Worm (Caenorhabditis elegans) whole organism, L4/young adult: ENCODE data around the gene C17G10.10.

Experiments used
- W03F9.2 ChIP-seq: fragments of 150-350 bp; optimal IDR thresholded peaks from 2 replicates; lab custom pipeline; 2014; ENCODE audit warnings: missing biosample characterization, missing genetic modification characterization
- dao-5 ChIP-seq: sonication (generic microtip); optimal IDR thresholded peaks from 2 replicates; lab custom pipeline; 2016; ENCODE audit warnings: missing genotype, missing genetic modification characterization, moderate library complexity, missing compliant biosample characterization
- him-1 ChIP-seq: sonication (generic microtip); optimal IDR thresholded peaks from 2 replicates; lab custom pipeline; 2016; ENCODE audit warnings: missing genotype, missing genetic modification reagents, missing genetic modification characterization, missing compliant biosample characterization

The C17G10.10 gene

ce11 chrII:5578035-5578434 is 21.1 kb downstream of the C17G10.10 start, which contains the start of gene T25E4.1:
Gene T25E4.1 (plus strand): TSS chrII:5578335.
- TF ChIP-seq him-1 (tag; lab: Kevin White, UChicago) (no peak), dao-5 (tag; lab: Kevin White, UChicago) (no peak), W03F9.2 (tag; lab: Kevin White, UChicago) (no peak)

- TF ChIP-seq W03F9.2 (tag; lab: Kevin White, UChicago) (peak; percentile 59), dao-5 (tag; lab: Kevin White, UChicago) (peak; percentile 28), him-1 (tag; lab: Kevin White, UChicago) (peak; percentile 6)
These were observed 22.1 kb downstream of the C17G10.10 start for ce11 chrII:5577060-5577459.

- no peak for TF ChIP-seq him-1 (tag; lab: Kevin White, UChicago)
- no peak for TF ChIP-seq dao-5 (tag; lab: Kevin White, UChicago)
- no peak for TF ChIP-seq W03F9.2 (tag; lab: Kevin White, UChicago)
These were observed 24.3 kb downstream of the C17G10.10 start for ce11 chrII:5574925-5575324.

ce11 chrII:5572082-5572746 is 27.0 kb downstream of the C17G10.10 start:
- no peak for TF ChIP-seq dao-5 (tag; lab: Kevin White, UChicago)
- no peak for TF ChIP-seq W03F9.2 (tag; lab: Kevin White, UChicago)
- TF ChIP-seq him-1 (tag; lab: Kevin White, UChicago) = no peak

ce11 chrII:5570272-5570671 is 28.9 kb downstream of the C17G10.10 start, which contains the start of the genes C17C3.1 and C17C3.15:
Gene C17C3.1 (plus strand): TSS chrII:5570572.
Gene C17C3.15 (plus strand): TSS chrII:5570654.
- no peak for TF ChIP-seq W03F9.2 (tag; lab: Kevin White, UChicago)
- no peak for TF ChIP-seq him-1 (tag; lab: Kevin White, UChicago)
- TF ChIP-seq dao-5 (tag; lab: Kevin White, UChicago) = no peak

- TF ChIP-seq W03F9.2 (tag; lab: Kevin White, UChicago) = no peak
- TF ChIP-seq dao-5 (tag; lab: Kevin White, UChicago) = no peak
- no peak for TF ChIP-seq him-1 (tag; lab: Kevin White, UChicago)
These were observed 34.0 kb downstream of the C17G10.10 start for ce11 chrII:5565082-5565623.

- TF ChIP-seq him-1 (tag; lab: Kevin White, UChicago) (no peak), W03F9.2 (tag; lab: Kevin White, UChicago) (no peak), dao-5 (tag; lab: Kevin White, UChicago) (no peak)
These were observed 37.8 kb downstream of the C17G10.10 start, which contains the start of gene C17C3.3 for ce11 chrII:5561392-5561791. Gene C17C3.3 (plus strand): TSS chrII:5561737.

ce11 chrII:5557134-5557533 is 42.0 kb downstream of the C17G10.10 start:
- TF ChIP-seq dao-5 (tag; lab: Kevin White, UChicago) = no peak
- no peak for TF ChIP-seq him-1 (tag; lab: Kevin White, UChicago)
- TF ChIP-seq W03F9.2 (tag; lab: Kevin White, UChicago) = no peak

- TF ChIP-seq him-1 (tag; lab: Kevin White, UChicago) (no peak), dao-5 (tag; lab: Kevin White, UChicago) (no peak), W03F9.2 (tag; lab: Kevin White, UChicago) (no peak)
These were observed 42.7 kb downstream of the C17G10.10 start, which contains the start of gene ins-11 for ce11 chrII:5556431-5556830. Gene ins-11 (plus strand): TSS chrII:5556731.

ce11 chrII:5555522-5555921 is 43.7 kb downstream of the C17G10.10 start:
- TF ChIP-seq him-1 (tag; lab: Kevin White, UChicago) = no peak
- TF ChIP-seq dao-5 (tag; lab: Kevin White, UChicago) = no peak
- TF ChIP-seq W03F9.2 (tag; lab: Kevin White, UChicago) = no peak

ce11 chrII:5554788-5555187 is 44.4 kb downstream of the C17G10.10 start:
- TF ChIP-seq him-1 (tag; lab: Kevin White, UChicago) (no peak), W03F9.2 (tag; lab: Kevin White, UChicago) (no peak)

- TF ChIP-seq W03F9.2 (tag; lab: Kevin White, UChicago) (no peak), dao-5 (tag; lab: Kevin White, UChicago) (no peak), him-1 (tag; lab: Kevin White, UChicago) (no peak)
These were observed 44.9 kb downstream of the C17G10.10 start, which contains the start of gene ins-12 for ce11 chrII:5554317-5554716. Gene ins-12 (plus strand): TSS chrII:5554617.

ce11 chrII:5553531-5553930 is 45.6 kb downstream of the C17G10.10 start:
- TF ChIP-seq W03F9.2 (tag; lab: Kevin White, UChicago) = no peak
- TF ChIP-seq dao-5 (tag; lab: Kevin White, UChicago) = no peak
- no peak for TF ChIP-seq him-1 (tag; lab: Kevin White, UChicago)
